Fruit fly (Drosophila melanogaster) whole organism, embryonic: ENCODE results near the gene Bhmt.

Source experiments
- Asciz ChIP-seq: fragments of 200-800 bp; sonication (Bioruptor generic); optimal IDR thresholded peaks from 2 replicates; lab custom pipeline; 2017; ENCODE audit warnings: missing biosample characterization, mild to moderate bottlenecking, missing genetic modification characterization, missing genetic modification reagents
- CG11398 ChIP-seq: fragments of 200-800 bp; sonication (Bioruptor generic); optimal IDR thresholded peaks from 2 replicates; lab custom pipeline; 2016; ENCODE audit warnings: missing biosample characterization, missing genetic modification characterization
- CG11696 ChIP-seq: fragments of 200-800 bp; sonication (Bioruptor generic); IDR thresholded peaks from 2 replicates; pipeline ENCODE4 v1.3.6; 2022; ENCODE audit warnings: missing biosample characterization, missing genetic modification characterization
- CG12155 ChIP-seq: fragments of 200-800 bp; sonication (Bioruptor generic); optimal IDR thresholded peaks from 3 replicates; lab custom pipeline; 2016; ENCODE audit warnings: missing biosample characterization, missing genetic modification characterization
- CG12391 ChIP-seq: fragments of 200-800 bp; sonication (Bioruptor generic); optimal IDR thresholded peaks from 3 replicates; lab custom pipeline; 2018; ENCODE audit warnings: missing biosample characterization, mild to moderate bottlenecking, missing genetic modification characterization, moderate library complexity
- CG13775 ChIP-seq: fragments of 200-800 bp; sonication (Bioruptor generic); optimal IDR thresholded peaks from 3 replicates; lab custom pipeline; 2017; ENCODE audit warnings: missing biosample characterization, mild to moderate bottlenecking, missing genetic modification characterization
- CG14860 ChIP-seq: fragments of 200-800 bp; sonication (Bioruptor generic); IDR thresholded peaks from 3 replicates; pipeline ENCODE4 v1.3.6; 2022; ENCODE audit warnings: missing biosample characterization, missing genetic modification characterization; ENCODE audit not compliant: partially characterized antibody
- CG14965 ChIP-seq: fragments of 200-800 bp; sonication (Bioruptor generic); optimal IDR thresholded peaks from 2 replicates; lab custom pipeline; 2016; ENCODE audit warnings: missing biosample characterization, missing genetic modification characterization, borderline replicate concordance
- CG1647 ChIP-seq: fragments of 200-800 bp; sonication (Bioruptor generic); optimal IDR thresholded peaks from 3 replicates; lab custom pipeline; 2016; ENCODE audit warnings: missing biosample characterization, missing genetic modification characterization
- CG17328 ChIP-seq: fragments of 200-800 bp; sonication (Bioruptor generic); IDR thresholded peaks from 2 replicates; pipeline ENCODE4 v1.3.6; 2022; ENCODE audit warnings: missing biosample characterization, missing genetic modification characterization
- CG17385 ChIP-seq: fragments of 200-800 bp; sonication (Bioruptor generic); optimal IDR thresholded peaks from 3 replicates; lab custom pipeline; 2018; ENCODE audit warnings: missing biosample characterization, mild to moderate bottlenecking, missing genetic modification characterization
- CG18262 ChIP-seq: fragments of 200-800 bp; optimal IDR thresholded peaks from 3 replicates; lab custom pipeline; 2019; ENCODE audit warnings: missing biosample characterization, mild to moderate bottlenecking, missing genetic modification characterization, moderate library complexity
- CG2129 ChIP-seq: fragments of 200-800 bp; sonication (Bioruptor generic); IDR thresholded peaks from 2 replicates; pipeline ENCODE4 v1.3.6; 2022; ENCODE audit warnings: missing biosample characterization, missing genetic modification characterization; ENCODE audit not compliant: partially characterized antibody
- CG2875 ChIP-seq: fragments of 200-800 bp; sonication (Bioruptor generic); optimal IDR thresholded peaks from 2 replicates; lab custom pipeline; 2017; ENCODE audit warnings: missing biosample characterization, mild to moderate bottlenecking, missing genetic modification characterization, missing genetic modification reagents
- CG2889 ChIP-seq: fragments of 200-800 bp; sonication (Bioruptor generic); IDR thresholded peaks from 3 replicates; pipeline ENCODE4 v1.3.6; 2022; ENCODE audit warnings: missing biosample characterization, missing genetic modification characterization
- CG31224 ChIP-seq: fragments of 200-800 bp; sonication (Bioruptor generic); IDR thresholded peaks from 2 replicates; pipeline ENCODE4 v1.3.6; 2022; ENCODE audit warnings: missing biosample characterization, missing genetic modification characterization
- CG3163 ChIP-seq: fragments of 200-800 bp; sonication (Bioruptor generic); optimal IDR thresholded peaks from 3 replicates; lab custom pipeline; 2016; ENCODE audit warnings: missing biosample characterization, missing genetic modification characterization
- CG3281 ChIP-seq: fragments of 200-800 bp; sonication (Bioruptor generic); optimal IDR thresholded peaks from 3 replicates; lab custom pipeline; 2017; ENCODE audit warnings: missing biosample characterization, mild to moderate bottlenecking, missing genetic modification characterization
- CG42726 ChIP-seq: fragments of 200-800 bp; sonication (Bioruptor generic); IDR thresholded peaks from 2 replicates; pipeline ENCODE4 v1.3.6; 2022; ENCODE audit warnings: missing biosample characterization, missing genetic modification characterization; ENCODE audit not compliant: partially characterized antibody
- CG4328 ChIP-seq: fragments of 200-800 bp; sonication (Bioruptor generic); optimal IDR thresholded peaks from 3 replicates; lab custom pipeline; 2017; ENCODE audit warnings: missing biosample characterization, missing genetic modification reagents, missing genetic modification characterization
- CG4707 ChIP-seq: fragments of 200-800 bp; sonication (Bioruptor generic); optimal IDR thresholded peaks from 2 replicates; lab custom pipeline; 2018; ENCODE audit warnings: missing biosample characterization, mild to moderate bottlenecking, missing genetic modification characterization, moderate library complexity
- CG5953 ChIP-seq: fragments of 200-800 bp; sonication (Bioruptor generic); IDR thresholded peaks from 2 replicates; pipeline ENCODE4 v1.3.6; 2022; ENCODE audit warnings: missing biosample characterization, missing genetic modification characterization
- CG6175 ChIP-seq: fragments of 200-800 bp; sonication (Bioruptor generic); IDR thresholded peaks from 3 replicates; pipeline ENCODE4 v1.3.6; 2022; ENCODE audit warnings: missing biosample characterization, missing genetic modification characterization
- CG7372 ChIP-seq: fragments of 200-800 bp; sonication (Bioruptor generic); IDR thresholded peaks from 2 replicates; pipeline ENCODE4 v1.3.6; 2022; ENCODE audit warnings: missing biosample characterization, missing genetic modification characterization
- CG8924 ChIP-seq: fragments of 200-800 bp; optimal IDR thresholded peaks from 3 replicates; lab custom pipeline; 2019; ENCODE audit warnings: missing biosample characterization, mild to moderate bottlenecking, missing genetic modification characterization, moderate library complexity
- Camta ChIP-seq: fragments of 200-800 bp; sonication (Bioruptor generic); optimal IDR thresholded peaks from 2 replicates; lab custom pipeline; 2016; ENCODE audit warnings: missing biosample characterization, missing genetic modification characterization
- Dek ChIP-seq: fragments of 200-800 bp; sonication (Bioruptor generic); optimal IDR thresholded peaks from 3 replicates; lab custom pipeline; 2019; ENCODE audit warnings: missing biosample characterization, mild to moderate bottlenecking, missing genetic modification characterization, moderate library complexity
- Dip3 ChIP-seq: fragments of 200-800 bp; sonication (Bioruptor generic); optimal IDR thresholded peaks from 3 replicates; lab custom pipeline; 2016; ENCODE audit warnings: missing biosample characterization, missing genetic modification characterization
- Doc3 ChIP-seq: fragments of 200-800 bp; sonication (Bioruptor generic); IDR thresholded peaks from 3 replicates; pipeline ENCODE4 v1.3.6; 2022; ENCODE audit warnings: missing biosample characterization, missing genetic modification characterization; ENCODE audit not compliant: partially characterized antibody
- Dref ChIP-seq: fragments of 200-800 bp; sonication (Bioruptor generic); IDR thresholded peaks from 2 replicates; pipeline ENCODE4 v1.3.6; 2022; ENCODE audit warnings: missing biosample characterization, missing genetic modification characterization
- Eip74EF ChIP-seq, 2 experiments: fragments of 200-800 bp in 1 of 2; fragments of >200 bp in 1 of 2; sonication (Bioruptor generic) in 1 of 2; optimal IDR thresholded peaks; 2 replicates each; lab custom pipeline; 2017 to 2019; ENCODE audit warnings: missing biosample characterization in 2 of 2, missing genetic modification characterization in 2 of 2, mild to moderate bottlenecking in 1 of 2, moderate library complexity in 1 of 2
- Gug ChIP-seq: fragments of 200-800 bp; sonication (Bioruptor generic); IDR thresholded peaks from 4 replicates; pipeline ENCODE4 v1.3.6; 2022; ENCODE audit warnings: missing biosample characterization, missing genetic modification characterization
- HmgD ChIP-seq: fragments of 200-800 bp; sonication (Bioruptor generic); optimal IDR thresholded peaks from 3 replicates; lab custom pipeline; 2016; ENCODE audit warnings: missing biosample characterization, missing genetic modification characterization
- Mad ChIP-seq: fragments of 200-800 bp; sonication (Bioruptor generic); optimal IDR thresholded peaks from 2 replicates; lab custom pipeline; 2016; ENCODE audit warnings: missing biosample characterization, missing genetic modification characterization
- Oli ChIP-seq: fragments of 200-800 bp; sonication (Bioruptor generic); optimal IDR thresholded peaks from 2 replicates; lab custom pipeline; 2018; ENCODE audit warnings: missing biosample characterization, mild to moderate bottlenecking, missing genetic modification characterization, moderate library complexity
- Pdp1 ChIP-seq, 2 experiments: fragments of 200-800 bp; sonication (Bioruptor generic); optimal IDR thresholded peaks; 3 replicates each; lab custom pipeline; 2016; ENCODE audit warnings: missing biosample characterization in 2 of 2, missing genetic modification characterization in 2 of 2, mild to moderate bottlenecking in 1 of 2, moderate library complexity in 1 of 2
- ato ChIP-seq: fragments of 200-800 bp; sonication (Bioruptor generic); IDR thresholded peaks from 2 replicates; pipeline ENCODE4 v1.3.6; 2022; ENCODE audit warnings: missing biosample characterization, missing genetic modification characterization; ENCODE audit not compliant: partially characterized antibody
- btn ChIP-seq: fragments of 200-800 bp; sonication (Bioruptor generic); optimal IDR thresholded peaks from 2 replicates; lab custom pipeline; 2016; ENCODE audit warnings: missing biosample characterization, missing genetic modification characterization
- ewg ChIP-seq: fragments of 200-800 bp; sonication (Bioruptor generic); optimal IDR thresholded peaks from 3 replicates; lab custom pipeline; 2017; ENCODE audit warnings: mild to moderate bottlenecking, missing biosample characterization, missing genetic modification reagents, missing genetic modification characterization
- fd102C ChIP-seq: fragments of 200-800 bp; sonication (Bioruptor generic); optimal IDR thresholded peaks from 2 replicates; lab custom pipeline; 2018; ENCODE audit warnings: missing biosample characterization, mild to moderate bottlenecking, missing genetic modification characterization, moderate library complexity
- gce ChIP-seq: fragments of 200-800 bp; sonication (Bioruptor generic); IDR thresholded peaks from 3 replicates; pipeline ENCODE4 v1.3.6; 2022; ENCODE audit warnings: missing biosample characterization, missing genetic modification characterization
- lola ChIP-seq, 3 experiments: fragments of >200 bp in 2 of 3; fragments of 200-800 bp in 1 of 3; sonication (Bioruptor generic) in 1 of 3; optimal IDR thresholded peaks; 2 replicates each; lab custom pipeline; 2017 to 2019; ENCODE audit warnings: missing biosample characterization in 3 of 3, missing genetic modification characterization in 3 of 3, mild to moderate bottlenecking in 1 of 3, moderate library complexity in 1 of 3
- luna ChIP-seq: fragments of 200-800 bp; sonication (Bioruptor generic); optimal IDR thresholded peaks from 2 replicates; lab custom pipeline; 2016; ENCODE audit warnings: missing biosample characterization, missing genetic modification characterization
- mirr ChIP-seq: fragments of 200-800 bp; sonication (Bioruptor generic); optimal IDR thresholded peaks from 3 replicates; lab custom pipeline; 2018; ENCODE audit warnings: missing biosample characterization, mild to moderate bottlenecking, missing genetic modification characterization
- mld ChIP-seq: fragments of 200-800 bp; sonication (Bioruptor generic); IDR thresholded peaks from 3 replicates; pipeline ENCODE4 v1.3.6; 2022; ENCODE audit warnings: missing biosample characterization, missing genetic modification characterization; ENCODE audit not compliant: partially characterized antibody
- rib ChIP-seq: fragments of 200-800 bp; sonication (Bioruptor generic); IDR thresholded peaks from 2 replicates; pipeline ENCODE4 v1.3.6; 2022; ENCODE audit warnings: missing biosample characterization, missing genetic modification characterization
- schlank ChIP-seq: fragments of 200-800 bp; sonication (Bioruptor generic); optimal IDR thresholded peaks from 2 replicates; lab custom pipeline; 2018; ENCODE audit warnings: missing biosample characterization, mild to moderate bottlenecking, missing genetic modification characterization
- tin ChIP-seq: fragments of 200-800 bp; sonication (Bioruptor generic); optimal IDR thresholded peaks from 3 replicates; lab custom pipeline; 2016; ENCODE audit warnings: missing biosample characterization, missing genetic modification characterization
- wek ChIP-seq: fragments of 200-800 bp; sonication (Bioruptor generic); optimal IDR thresholded peaks from 3 replicates; lab custom pipeline; 2018; ENCODE audit warnings: missing biosample characterization, mild to moderate bottlenecking, missing genetic modification characterization, moderate library complexity
- yki ChIP-seq: fragments of >200 bp; optimal IDR thresholded peaks from 3 replicates; lab custom pipeline; 2018

Bhmt gene

DNA sequence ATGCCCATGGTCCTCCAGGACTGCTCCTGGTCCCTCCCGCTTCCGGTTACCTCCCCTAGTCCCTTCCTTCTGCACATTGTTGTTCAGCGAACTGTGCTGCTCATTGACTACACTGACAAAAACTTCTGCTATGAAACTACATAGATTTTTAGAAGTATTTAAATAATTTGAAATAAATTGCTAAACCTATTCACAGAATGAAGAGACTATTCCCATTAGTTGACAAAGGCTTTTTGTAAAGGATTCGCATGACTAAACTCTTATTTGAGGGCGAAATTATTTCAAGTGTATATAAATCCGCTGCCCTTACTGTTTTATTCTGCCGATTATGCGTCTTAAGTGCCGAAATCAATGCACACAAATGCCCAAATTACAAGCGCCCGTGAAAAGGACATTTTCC, 35.9 kb downstream of the Bhmt start (continued):
- TF ChIP-seq Doc3 (GFP tag; lab: Robert Waterston, UW), result no peak
- TF ChIP-seq schlank (tag; lab: Kevin White, UChicago), result no peak
- TF ChIP-seq CG2889, result no peak
- TF ChIP-seq Dip3 (GFP tag; lab: Kevin White, UChicago), result no peak
- no peak for TF ChIP-seq CG2129 (GFP tag; lab: Robert Waterston, UW)
- peak in 1 of 3 experiments; percentile 81 for TF ChIP-seq lola (GFP tag; optimal IDR thresholded peaks at IDR 0.05; lab: Kevin White, UChicago)
- no peak for TF ChIP-seq CG5953 (GFP tag; lab: Robert Waterston, UW)
- no peak for TF ChIP-seq ato (GFP tag; lab: Robert Waterston, UW)
- no peak for TF ChIP-seq mirr
- peak; percentile 42 for TF ChIP-seq CG2875 (GFP tag; lab: Kevin White, UChicago)
- TF ChIP-seq CG18262 (tag; lab: Kevin White, UChicago), result peak; percentile 79
- TF ChIP-seq CG11398, result no peak
- TF ChIP-seq Dek, result no peak
- no peak for TF ChIP-seq CG4328
- TF ChIP-seq CG6175 (GFP tag; lab: Robert Waterston, UW), result no peak
- no peak for TF ChIP-seq CG7372
- no peak for TF ChIP-seq rib (GFP tag; lab: Robert Waterston, UW)
- TF ChIP-seq CG14860 (GFP tag; lab: Robert Waterston, UW), result no peak
- peak; percentile 6 for TF ChIP-seq CG4707 (GFP tag; lab: Kevin White, UChicago)
- TF ChIP-seq HmgD (GFP tag; lab: Kevin White, UChicago), result no peak
- no peak for TF ChIP-seq CG31224 (GFP tag; lab: Robert Waterston, UW)
- no peak for TF ChIP-seq CG12391
- no peak for TF ChIP-seq CG42726 (GFP tag; lab: Robert Waterston, UW)
- no peak for TF ChIP-seq mld
- TF ChIP-seq CG3163 (GFP tag; lab: Kevin White, UChicago), result no peak
- TF ChIP-seq CG13775 (GFP tag; lab: Kevin White, UChicago), result peak; percentile 43
- peak; percentile 12 for TF ChIP-seq CG12155 (GFP tag; lab: Kevin White, UChicago)
- TF ChIP-seq tin (GFP tag; lab: Kevin White, UChicago), result peak; percentile 48
- no peak for TF ChIP-seq CG11696 (GFP tag; lab: Robert Waterston, UW)
- no peak for TF ChIP-seq Gug (GFP tag; lab: Robert Waterston, UW)
- peak; percentile 39 for TF ChIP-seq CG8924
- no peak for TF ChIP-seq Mad (GFP tag; lab: Kevin White, UChicago)
- TF ChIP-seq Eip74EF (GFP tag; optimal IDR thresholded peaks at IDR 0.05; lab: Kevin White, UChicago), result no peak
- no peak for TF ChIP-seq wek (GFP tag; lab: Kevin White, UChicago)
- no peak for TF ChIP-seq luna (GFP tag; lab: Kevin White, UChicago)
- TF ChIP-seq gce (GFP tag; lab: Robert Waterston, UW), result 0 out of 3 replicates have a peak, but pooled peaks have one; percentile 15
- peak in 1 of 2 experiments; percentile 54 for TF ChIP-seq Pdp1 (GFP tag; optimal IDR thresholded peaks at IDR 0.05; lab: Kevin White, UChicago)
- peak; percentile 13 for TF ChIP-seq CG17385 (GFP tag; lab: Kevin White, UChicago)
- peak; percentile 47 for TF ChIP-seq btn
- no peak for TF ChIP-seq CG3281 (GFP tag; lab: Kevin White, UChicago)
- TF ChIP-seq Asciz (GFP tag; lab: Kevin White, UChicago), result peak; percentile 36
- TF ChIP-seq fd102C (GFP tag; lab: Kevin White, UChicago), result peak; percentile 54
- no peak for TF ChIP-seq Dref (GFP tag; lab: Robert Waterston, UW)
- TF ChIP-seq Camta, result peak; percentile 21
- TF ChIP-seq CG17328, result peak; percentile 52
- TF ChIP-seq yki, result no peak
- TF ChIP-seq ewg (GFP tag; lab: Kevin White, UChicago), result no peak
- peak; percentile 64 for TF ChIP-seq Oli (tag; lab: Kevin White, UChicago)
- no peak for TF ChIP-seq CG14965
- no peak for TF ChIP-seq CG1647
